Worm (Caenorhabditis elegans) whole organism, L4/young adult: ENCODE measurements around the gene F11E6.8.

Experiments
- W03F9.2 ChIP-seq: fragments of 150-350 bp; optimal IDR thresholded peaks from 2 replicates; lab custom pipeline; 2014; ENCODE audit warnings: missing biosample characterization, missing genetic modification characterization
- dao-5 ChIP-seq: sonication (generic microtip); optimal IDR thresholded peaks from 2 replicates; lab custom pipeline; 2016; ENCODE audit warnings: missing genotype, missing genetic modification characterization, moderate library complexity, missing compliant biosample characterization
- him-1 ChIP-seq: sonication (generic microtip); optimal IDR thresholded peaks from 2 replicates; lab custom pipeline; 2016; ENCODE audit warnings: missing genotype, missing genetic modification reagents, missing genetic modification characterization, missing compliant biosample characterization

F11E6.8 gene

DNA sequence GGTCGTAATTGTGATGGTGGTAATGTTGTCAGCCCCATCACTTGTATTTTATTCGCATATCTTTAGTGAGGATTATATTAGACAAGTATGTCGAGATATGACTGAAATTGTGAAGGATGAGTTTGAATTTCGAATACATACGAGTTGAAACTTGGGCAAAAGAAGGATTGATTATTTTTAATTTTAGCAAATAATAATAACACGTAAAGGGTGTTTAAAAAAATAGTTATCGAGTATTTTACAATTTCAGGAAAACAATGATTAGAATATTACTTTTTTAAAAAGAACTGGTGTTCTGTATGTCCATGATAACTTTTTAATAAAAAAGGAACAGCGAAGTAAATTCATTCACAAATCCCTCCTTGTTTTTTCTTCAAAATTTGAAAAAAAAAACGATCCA is at the start of gene F11E6.8:
Gene F11E6.8, minus strand, starts transcription at position 101 of the 400 bp plus-strand sequence.
- no peak for TF ChIP-seq W03F9.2 (tag; lab: Kevin White, UChicago)
- no peak for TF ChIP-seq dao-5 (tag; lab: Kevin White, UChicago)
- TF ChIP-seq him-1 (tag; lab: Kevin White, UChicago) = no peak

DNA sequence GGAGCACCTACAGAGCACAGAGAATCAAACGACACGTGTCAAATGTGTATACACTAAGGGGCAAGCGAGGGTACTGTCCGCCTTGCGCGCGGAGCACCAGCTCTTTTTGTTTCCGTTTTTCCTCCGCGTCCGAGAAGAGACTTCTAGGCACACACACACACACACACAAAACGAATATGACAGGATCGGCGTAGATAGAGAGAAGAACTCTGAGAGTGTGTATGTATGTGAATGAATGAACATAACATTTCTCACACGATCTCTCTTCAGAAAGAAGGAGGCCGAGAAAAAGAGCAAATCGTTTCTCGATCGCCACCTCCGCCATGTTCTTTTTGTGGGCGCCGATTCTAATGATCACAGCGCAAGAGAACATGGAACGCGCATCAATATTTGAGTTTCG is 40.3 kb upstream of the F11E6.8 start, which contains the start of gene nas-6:
Gene nas-6, minus strand, starts transcription at position 101 of the 400 bp plus-strand sequence.
- TF ChIP-seq him-1 (tag; lab: Kevin White, UChicago) (no peak), W03F9.2 (tag; lab: Kevin White, UChicago) (no peak), dao-5 (tag; lab: Kevin White, UChicago) (no peak)

DNA sequence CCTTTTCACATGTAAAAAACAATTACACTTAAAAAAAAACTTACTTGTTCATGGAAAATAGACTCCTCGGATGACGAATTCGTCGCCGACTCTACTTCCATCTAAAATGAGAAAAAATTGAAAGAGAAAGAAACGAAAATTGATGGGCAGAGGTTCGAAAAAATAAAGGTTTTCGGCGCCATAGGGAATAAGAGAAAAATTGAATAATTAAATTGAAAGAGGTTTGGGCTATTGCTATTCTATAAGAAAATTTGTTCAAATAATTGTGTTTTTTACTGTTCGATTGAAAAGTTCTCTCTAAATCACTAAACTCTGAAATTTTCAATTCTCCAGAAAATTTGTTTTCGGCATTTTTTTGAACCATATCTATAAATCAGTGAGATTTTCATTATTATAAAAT is 32.9 kb upstream of the F11E6.8 start, which contains the start of gene rabr-2:
Gene rabr-2, minus strand, starts transcription at position 101 of the 400 bp plus-strand sequence.
- TF ChIP-seq W03F9.2 (tag; lab: Kevin White, UChicago) = no peak

DNA sequence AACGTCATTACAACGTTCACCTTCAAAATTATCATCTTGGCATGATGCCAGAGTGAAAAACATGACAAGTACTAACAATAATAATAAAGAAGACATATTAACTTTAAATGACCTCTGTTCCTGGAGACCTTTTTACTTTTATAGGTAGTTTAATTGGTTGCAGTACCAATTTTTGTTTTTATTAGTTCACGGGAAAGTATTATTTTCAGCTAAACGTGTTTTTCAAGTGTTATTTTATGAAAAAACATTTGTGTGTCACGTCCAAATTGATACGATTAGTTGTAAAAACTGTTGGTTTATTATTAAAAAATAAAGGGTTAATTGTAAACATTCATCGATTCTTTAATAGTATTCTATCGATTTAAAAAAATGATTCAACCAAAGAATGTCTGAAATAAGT is 25.4 kb upstream of the F11E6.8 start, which contains the start of gene grl-24:
Gene grl-24, minus strand, starts transcription at position 101 of the 400 bp plus-strand sequence.
- TF ChIP-seq W03F9.2 (tag; lab: Kevin White, UChicago) (no peak), dao-5 (tag; lab: Kevin White, UChicago) (no peak), him-1 (tag; lab: Kevin White, UChicago) (no peak)

DNA sequence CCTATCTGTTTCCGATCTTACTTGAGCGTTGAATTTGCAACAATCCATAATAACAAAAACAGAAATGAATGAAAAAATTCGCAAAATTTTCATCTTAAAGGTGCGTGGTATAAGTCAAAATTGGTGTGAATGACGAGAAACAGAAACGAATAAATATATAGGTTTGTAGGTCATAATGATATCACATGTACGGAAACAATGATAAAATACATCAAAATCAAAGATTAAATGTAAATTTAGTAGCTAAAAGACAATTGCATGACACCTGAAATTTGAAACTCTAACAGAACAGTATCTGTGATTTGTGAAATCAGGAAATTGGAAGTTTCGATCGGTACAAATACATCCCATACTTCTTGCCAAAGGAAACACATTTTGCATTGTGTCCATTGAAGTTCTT is 24.9 kb upstream of the F11E6.8 start, which contains the start of gene F11E6.9:
Gene F11E6.9, minus strand, starts transcription at position 101 of the 400 bp plus-strand sequence.
- no peak for TF ChIP-seq W03F9.2 (tag; lab: Kevin White, UChicago)
- TF ChIP-seq him-1 (tag; lab: Kevin White, UChicago) = no peak
- TF ChIP-seq dao-5 (tag; lab: Kevin White, UChicago) = no peak

DNA sequence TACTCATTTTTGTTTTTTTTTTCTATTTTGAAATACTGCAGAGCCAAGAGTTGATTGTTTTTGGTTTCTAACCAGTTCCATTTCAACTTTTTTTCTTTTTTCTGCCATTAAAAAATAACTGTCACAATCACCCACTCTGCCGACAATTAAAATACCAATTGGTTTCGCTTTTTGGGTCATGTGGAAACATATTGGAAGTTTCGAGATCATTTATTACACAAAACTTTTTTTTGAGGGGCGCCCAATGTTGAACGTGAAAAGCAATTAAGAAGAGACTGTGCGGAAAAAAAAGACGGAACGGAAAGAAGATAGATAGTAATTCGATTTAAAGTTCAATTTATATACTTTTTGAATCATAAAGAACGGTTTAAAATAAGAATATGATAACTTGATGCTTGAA is 23.7 kb upstream of the F11E6.8 start:
- TF ChIP-seq dao-5 (tag; lab: Kevin White, UChicago) (no peak), him-1 (tag; lab: Kevin White, UChicago) (no peak), W03F9.2 (tag; lab: Kevin White, UChicago) (no peak)

DNA sequence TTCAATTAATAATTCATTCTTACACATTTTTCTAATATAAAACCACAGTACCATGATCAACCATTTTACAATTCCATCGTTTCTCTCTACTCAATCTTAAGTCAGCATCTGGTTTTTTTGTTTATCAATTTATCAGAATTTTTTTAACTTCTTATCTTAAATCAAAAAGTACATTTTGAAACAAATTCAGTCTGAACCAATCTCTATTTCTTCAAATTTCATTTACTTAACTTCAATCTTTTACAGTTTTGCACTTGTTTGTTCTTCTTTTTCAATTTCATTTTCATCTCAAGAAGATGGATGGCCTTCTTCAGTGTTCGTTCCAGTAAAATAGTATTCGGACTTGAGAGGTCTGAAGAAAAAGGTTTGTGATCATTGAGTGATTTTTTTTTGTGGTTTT is 22.7 kb upstream of the F11E6.8 start, which contains the start of gene gba-3:
Gene gba-3, plus strand, starts transcription at position 301 of the 400 bp plus-strand sequence.
- TF ChIP-seq him-1 (tag; lab: Kevin White, UChicago) = no peak
- TF ChIP-seq dao-5 (tag; lab: Kevin White, UChicago) = no peak
- TF ChIP-seq W03F9.2 (tag; lab: Kevin White, UChicago) = no peak

DNA sequence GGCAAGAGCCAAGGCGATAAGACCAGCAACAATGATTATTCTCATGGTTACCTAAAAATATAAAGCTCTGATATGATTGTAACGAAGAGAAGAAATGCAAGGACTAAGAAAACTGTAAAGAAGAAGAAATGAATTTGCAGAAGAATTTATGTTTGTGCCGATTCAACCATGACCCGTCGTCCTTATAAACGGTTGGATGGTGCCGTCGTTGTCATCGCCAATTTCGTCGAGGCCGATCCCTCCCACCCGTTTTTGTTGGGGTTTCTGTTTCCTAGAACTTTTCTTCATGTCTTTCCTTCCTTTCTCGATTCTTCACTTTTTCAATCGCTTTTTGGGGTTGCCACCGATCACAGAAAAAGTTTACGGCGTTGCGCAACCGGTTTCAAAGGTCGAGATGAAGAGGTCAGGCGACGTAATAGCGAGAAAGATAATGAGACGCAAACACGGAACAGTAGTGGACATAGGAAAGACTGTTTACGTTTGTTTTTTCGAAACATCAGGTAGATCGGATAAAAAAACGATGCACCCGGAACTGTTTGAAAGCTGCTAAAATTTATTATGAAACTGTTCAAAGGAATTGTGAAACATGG is 21.6 kb upstream of the F11E6.8 start, which contains the start of gene epic-1:
Gene epic-1, minus strand, starts transcription at position 51 of the 590 bp plus-strand sequence.
- TF ChIP-seq dao-5 (tag; lab: Kevin White, UChicago) (no peak), him-1 (tag; lab: Kevin White, UChicago) (no peak), W03F9.2 (tag; lab: Kevin White, UChicago) (no peak)

DNA sequence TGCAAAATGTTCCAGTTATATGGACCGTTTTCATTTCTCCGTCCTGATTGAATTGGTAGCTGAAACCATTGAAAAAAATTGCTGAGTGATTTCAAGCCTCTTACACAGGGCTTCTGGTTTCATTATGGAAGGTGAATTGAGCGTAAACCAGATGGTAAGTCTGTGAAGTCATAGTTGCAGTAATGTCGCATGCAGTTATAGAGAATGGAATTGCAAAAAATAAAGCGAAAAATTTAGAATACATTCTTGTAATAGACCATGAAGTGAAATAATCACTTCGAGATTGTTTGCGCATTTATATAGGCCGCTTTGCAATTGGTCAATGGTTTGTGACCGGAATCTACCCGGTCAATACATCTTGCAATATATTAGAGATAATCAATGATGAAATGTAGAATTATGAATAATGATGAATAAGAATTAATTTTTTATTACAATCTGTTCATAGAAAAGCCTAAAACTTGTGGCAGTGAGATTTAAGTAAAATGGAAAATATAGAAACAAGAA is 19.8 kb upstream of the F11E6.8 start, which contains the start of gene F11E6.4:
Gene F11E6.4, minus strand, starts transcription at position 259 of the 507 bp plus-strand sequence.
- TF ChIP-seq W03F9.2 (tag; lab: Kevin White, UChicago) = no peak
- no peak for TF ChIP-seq him-1 (tag; lab: Kevin White, UChicago)
- TF ChIP-seq dao-5 (tag; lab: Kevin White, UChicago) = no peak

DNA sequence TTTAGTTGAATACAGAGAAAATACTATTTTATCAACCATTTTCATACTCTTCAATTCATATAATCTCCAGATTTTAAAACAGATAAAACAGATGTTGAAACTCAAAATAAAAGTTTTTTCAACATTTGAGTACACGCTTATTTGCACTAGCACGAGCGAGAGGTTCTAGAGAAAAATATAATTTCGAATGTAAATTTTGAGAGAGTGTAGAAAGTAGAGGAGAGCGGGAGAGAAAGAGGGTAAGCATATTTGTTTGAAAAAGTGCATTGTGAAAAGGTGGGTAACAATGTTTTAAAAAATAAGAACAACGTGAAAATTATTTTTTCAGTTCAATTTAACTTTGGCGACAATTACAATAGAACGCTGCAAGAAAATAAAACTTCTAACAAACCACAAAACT is 17.5 kb upstream of the F11E6.8 start:
- TF ChIP-seq dao-5 (tag; lab: Kevin White, UChicago) = no peak
- TF ChIP-seq W03F9.2 (tag; lab: Kevin White, UChicago) = no peak
- no peak for TF ChIP-seq him-1 (tag; lab: Kevin White, UChicago)

DNA sequence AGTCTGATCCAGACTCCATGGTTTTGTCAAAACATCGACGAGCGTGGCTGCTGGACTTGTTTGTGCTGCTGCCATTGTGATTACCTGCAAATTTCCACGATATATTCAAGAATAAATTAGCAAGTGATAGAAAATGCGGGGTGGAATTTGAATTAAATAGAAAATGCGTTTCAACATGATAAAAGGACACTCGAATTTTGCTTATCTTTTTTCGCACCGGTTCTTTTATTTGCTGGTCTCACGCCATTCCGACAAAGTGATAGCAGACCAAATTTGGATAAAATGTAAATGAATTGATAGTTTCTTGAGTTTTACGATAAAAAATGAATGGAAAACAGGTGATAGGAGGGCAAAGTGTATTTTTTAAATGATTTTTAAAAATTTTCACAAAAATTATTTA is 17.0 kb upstream of the F11E6.8 start, which contains the start of gene elo-2:
Gene elo-2, minus strand, starts transcription at position 84 of the 400 bp plus-strand sequence.
- TF ChIP-seq dao-5 (tag; lab: Kevin White, UChicago) (no peak), him-1 (tag; lab: Kevin White, UChicago) (no peak), W03F9.2 (tag; lab: Kevin White, UChicago) (no peak)

DNA sequence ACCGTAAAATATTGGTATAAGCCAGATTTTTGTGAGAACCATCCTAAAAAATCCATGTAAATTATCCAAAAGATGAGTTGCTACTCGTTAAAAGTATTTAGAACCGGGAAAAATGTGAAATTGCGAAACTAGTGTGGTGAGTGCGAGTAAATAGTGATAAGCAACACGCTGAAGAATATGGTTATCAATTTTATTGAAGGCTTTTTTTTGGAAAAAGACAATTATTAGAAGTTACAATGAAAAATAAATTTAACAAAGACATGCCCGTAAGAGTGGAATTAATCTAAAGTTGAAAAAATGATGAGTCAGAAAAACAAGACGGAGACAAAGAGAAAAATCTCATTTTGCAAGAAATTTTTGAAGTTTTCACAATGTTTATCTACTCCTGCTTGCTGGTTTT is 15.5 kb upstream of the F11E6.8 start, which contains the start of gene F11E6.6:
Gene F11E6.6, minus strand, starts transcription at position 101 of the 400 bp plus-strand sequence.
- TF ChIP-seq dao-5 (tag; lab: Kevin White, UChicago) (no peak), W03F9.2 (tag; lab: Kevin White, UChicago) (no peak), him-1 (tag; lab: Kevin White, UChicago) (no peak)

DNA sequence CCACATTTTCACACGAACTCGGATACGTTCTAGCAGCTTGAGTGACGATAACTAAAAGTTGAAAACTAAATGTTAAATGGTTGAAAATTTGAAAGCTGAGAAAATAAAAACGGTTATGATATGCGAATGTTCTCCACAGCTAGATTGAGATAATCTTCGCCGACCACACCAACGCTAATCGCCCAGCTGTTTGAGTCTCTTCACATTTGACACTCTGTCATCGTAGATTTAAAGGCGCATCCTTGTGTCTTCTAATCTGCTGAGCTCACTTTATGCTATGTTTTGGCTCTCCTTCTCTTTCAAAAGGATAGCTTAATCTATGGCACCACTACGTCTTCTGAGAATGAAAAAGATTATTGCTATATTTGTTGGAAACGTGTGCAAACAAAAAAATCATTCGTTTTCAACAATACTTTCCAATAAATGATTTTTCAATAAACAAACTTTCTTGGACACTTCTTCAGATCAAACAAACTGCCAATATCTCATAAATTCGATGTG is 12.8 kb upstream of the F11E6.8 start, which contains the start of gene F11E6.10:
Gene F11E6.10, minus strand, starts transcription at position 51 of the 501 bp plus-strand sequence.
- TF ChIP-seq him-1 (tag; lab: Kevin White, UChicago) (no peak), dao-5 (tag; lab: Kevin White, UChicago) (no peak), W03F9.2 (tag; lab: Kevin White, UChicago) (no peak)
